Worm (Caenorhabditis elegans) whole organism, late embryonic: ENCODE results near the gene sru-26.

Experiments
- C38D4.7 ChIP-seq: fragments of 200-800 bp; sonication (Bioruptor generic); optimal IDR thresholded peaks from 2 replicates; lab custom pipeline; 2018; ENCODE audit warnings: mild to moderate bottlenecking, missing genetic modification characterization, moderate library complexity, missing compliant biosample characterization
- F13H6.1 ChIP-seq: sonication (generic microtip); optimal IDR thresholded peaks from 2 replicates; lab custom pipeline; 2016; ENCODE audit warnings: missing genetic modification characterization, missing compliant biosample characterization
- Y22D7AL.16 ChIP-seq: sonication (generic microtip); optimal IDR thresholded peaks from 2 replicates; lab custom pipeline; 2016; ENCODE audit warnings: missing genetic modification characterization, missing compliant biosample characterization
- ahr-1 ChIP-seq: sonication (generic microtip); optimal IDR thresholded peaks from 2 replicates; lab custom pipeline; 2016; ENCODE audit warnings: missing genetic modification characterization, missing compliant biosample characterization
- ama-1 ChIP-seq: fragments of 150-350 bp; optimal IDR thresholded peaks from 2 replicates; lab custom pipeline; 2014
- ceh-14 ChIP-seq: sonication (generic microtip); optimal IDR thresholded peaks from 2 replicates; lab custom pipeline; 2016; ENCODE audit warnings: missing genotype, missing genetic modification characterization, missing compliant biosample characterization
- ceh-2 ChIP-seq: sonication (generic microtip); optimal IDR thresholded peaks from 2 replicates; lab custom pipeline; 2016; ENCODE audit warnings: missing genotype, missing genetic modification characterization, missing compliant biosample characterization
- ceh-22 ChIP-seq: sonication (generic microtip); optimal IDR thresholded peaks from 2 replicates; lab custom pipeline; 2017; ENCODE audit warnings: missing biosample characterization, missing genetic modification characterization
- ceh-24 ChIP-seq: sonication (generic microtip); optimal IDR thresholded peaks from 2 replicates; lab custom pipeline; 2016; ENCODE audit warnings: mild to moderate bottlenecking, missing genetic modification characterization, missing compliant biosample characterization
- ceh-31 ChIP-seq: sonication (generic microtip); optimal IDR thresholded peaks from 2 replicates; lab custom pipeline; 2016; ENCODE audit warnings: missing genetic modification characterization, missing compliant biosample characterization
- ceh-6 ChIP-seq: fragments of 200-800 bp; sonication (Bioruptor generic); optimal IDR thresholded peaks from 2 replicates; lab custom pipeline; 2018; ENCODE audit warnings: mild to moderate bottlenecking, missing genetic modification characterization, missing compliant biosample characterization
- ceh-9 ChIP-seq: sonication (generic microtip); optimal IDR thresholded peaks from 2 replicates; lab custom pipeline; 2016; ENCODE audit warnings: mild to moderate bottlenecking, missing genetic modification characterization, inconsistent platforms, missing compliant biosample characterization
- dve-1 ChIP-seq: sonication (generic microtip); optimal IDR thresholded peaks from 2 replicates; lab custom pipeline; 2017; ENCODE audit warnings: antibody characterized with exemption, mild to moderate bottlenecking, missing genetic modification characterization, missing compliant biosample characterization
- elt-4 ChIP-seq: sonication (generic microtip); optimal IDR thresholded peaks from 2 replicates; lab custom pipeline; 2016; ENCODE audit warnings: missing genetic modification characterization, missing compliant biosample characterization
- ets-4 ChIP-seq: sonication (generic microtip); optimal IDR thresholded peaks from 2 replicates; lab custom pipeline; 2016; ENCODE audit warnings: missing genetic modification characterization, missing compliant biosample characterization
- eyg-1 ChIP-seq: sonication (generic microtip); optimal IDR thresholded peaks from 2 replicates; lab custom pipeline; 2016; ENCODE audit warnings: missing genotype, missing genetic modification characterization, missing compliant biosample characterization
- fax-1 ChIP-seq: sonication (generic microtip); optimal IDR thresholded peaks from 2 replicates; lab custom pipeline; 2016; ENCODE audit warnings: missing genotype, missing genetic modification characterization, missing compliant biosample characterization
- fkh-10 ChIP-seq: fragments of 150-350 bp; optimal IDR thresholded peaks from 2 replicates; lab custom pipeline; 2014; ENCODE audit warnings: missing biosample characterization, missing genetic modification reagents, missing genetic modification characterization
- hlh-13 ChIP-seq: fragments of 200-800 bp; sonication (Bioruptor generic); optimal IDR thresholded peaks from 2 replicates; lab custom pipeline; 2018; ENCODE audit warnings: mild to moderate bottlenecking, missing genetic modification characterization, missing compliant biosample characterization
- hlh-6 ChIP-seq: sonication (generic microtip); optimal IDR thresholded peaks from 2 replicates; lab custom pipeline; 2016; ENCODE audit warnings: missing genotype, missing genetic modification characterization, missing compliant biosample characterization
- hlh-8 ChIP-seq: sonication (generic microtip); optimal IDR thresholded peaks from 2 replicates; lab custom pipeline; 2016; ENCODE audit warnings: missing genotype, missing genetic modification characterization, missing compliant biosample characterization
- lim-6 ChIP-seq: sonication (generic microtip); optimal IDR thresholded peaks from 2 replicates; lab custom pipeline; 2016; ENCODE audit warnings: missing genetic modification characterization, missing compliant biosample characterization
- madf-2 ChIP-seq: sonication (generic microtip); optimal IDR thresholded peaks from 2 replicates; lab custom pipeline; 2017; ENCODE audit warnings: missing genetic modification characterization, missing compliant biosample characterization
- mec-3 ChIP-seq: sonication (generic microtip); optimal IDR thresholded peaks from 2 replicates; lab custom pipeline; 2016; ENCODE audit warnings: borderline replicate concordance, missing genetic modification characterization, missing compliant biosample characterization
- nhr-11 ChIP-seq: fragments of 150-350 bp; optimal IDR thresholded peaks from 2 replicates; lab custom pipeline; 2014; ENCODE audit warnings: missing biosample characterization, missing genetic modification characterization
- odd-2 ChIP-seq: sonication (generic microtip); optimal IDR thresholded peaks from 2 replicates; lab custom pipeline; 2017; ENCODE audit warnings: antibody characterized with exemption, mild to moderate bottlenecking, missing genetic modification characterization, missing compliant biosample characterization
- pag-3 ChIP-seq: sonication (generic microtip); optimal IDR thresholded peaks from 2 replicates; lab custom pipeline; 2016; ENCODE audit warnings: missing compliant biosample characterization, missing genetic modification characterization, borderline replicate concordance
- pax-1 ChIP-seq: fragments of 150-350 bp; optimal IDR thresholded peaks from 2 replicates; lab custom pipeline; 2014; ENCODE audit warnings: missing biosample characterization, missing genetic modification characterization
- pha-2 ChIP-seq: sonication (generic microtip); optimal IDR thresholded peaks from 2 replicates; lab custom pipeline; 2017; ENCODE audit warnings: mild to moderate bottlenecking, missing genetic modification characterization, missing compliant biosample characterization
- pha-4 ChIP-seq: fragments of 150-350 bp; optimal IDR thresholded peaks from 2 replicates; lab custom pipeline; 2018; ENCODE audit warnings: missing biosample characterization, missing genetic modification reagents, missing genetic modification characterization
- pqm-1 ChIP-seq: sonication (generic microtip); optimal IDR thresholded peaks from 2 replicates; lab custom pipeline; 2016; ENCODE audit warnings: missing genetic modification characterization, missing compliant biosample characterization
- ref-2 ChIP-seq: sonication (generic microtip); optimal IDR thresholded peaks from 2 replicates; lab custom pipeline; 2016; ENCODE audit warnings: missing genetic modification characterization, missing compliant biosample characterization
- rnt-1 ChIP-seq: sonication (generic microtip); optimal IDR thresholded peaks from 2 replicates; lab custom pipeline; 2016; ENCODE audit warnings: missing genetic modification characterization, missing compliant biosample characterization
- syd-9 ChIP-seq: sonication (generic microtip); optimal IDR thresholded peaks from 2 replicates; lab custom pipeline; 2016; ENCODE audit warnings: mild to moderate bottlenecking, missing genetic modification characterization, moderate library complexity, missing compliant biosample characterization
- tbx-2 ChIP-seq: sonication (generic microtip); optimal IDR thresholded peaks from 2 replicates; lab custom pipeline; 2016; ENCODE audit warnings: missing genetic modification characterization, missing compliant biosample characterization
- tbx-7 ChIP-seq: sonication (generic microtip); optimal IDR thresholded peaks from 2 replicates; lab custom pipeline; 2016; ENCODE audit warnings: missing genotype, missing genetic modification characterization, missing compliant biosample characterization
- ttx-3 ChIP-seq: sonication (generic microtip); optimal IDR thresholded peaks from 2 replicates; lab custom pipeline; 2016; ENCODE audit warnings: missing genetic modification reagents, missing genetic modification characterization, missing compliant biosample characterization
- unc-42 ChIP-seq: sonication (generic microtip); optimal IDR thresholded peaks from 2 replicates; lab custom pipeline; 2016; ENCODE audit warnings: missing genotype, missing genetic modification characterization, missing compliant biosample characterization
- unc-55 ChIP-seq: sonication (generic microtip); optimal IDR thresholded peaks from 2 replicates; lab custom pipeline; 2017; ENCODE audit warnings: missing biosample characterization, missing genetic modification reagents, missing genetic modification characterization
- unc-86 ChIP-seq: sonication (generic microtip); optimal IDR thresholded peaks from 2 replicates; lab custom pipeline; 2016; ENCODE audit warnings: missing genetic modification characterization, missing compliant biosample characterization
- zip-5 ChIP-seq: sonication (generic microtip); optimal IDR thresholded peaks from 2 replicates; lab custom pipeline; 2016; ENCODE audit warnings: missing genetic modification characterization, missing compliant biosample characterization

The sru-26 gene

ce11 chrIV:12531464-12531863, 44.2 kb downstream of the sru-26 start:
- TF ChIP-seq pha-4 (tag; lab: Kevin White, UChicago) (no peak), F13H6.1 (tag; lab: Kevin White, UChicago) (no peak), unc-55 (GFP tag; lab: Kevin White, UChicago) (no peak), C38D4.7 (GFP tag; lab: Kevin White, UChicago) (no peak), rnt-1 (no peak), zip-5 (tag; lab: Kevin White, UChicago) (no peak), pqm-1 (tag; lab: Kevin White, UChicago) (no peak), unc-42 (no peak), lim-6 (tag; lab: Kevin White, UChicago) (no peak), unc-86 (tag; lab: Kevin White, UChicago) (no peak), tbx-2 (tag; lab: Kevin White, UChicago) (no peak), fax-1 (no peak), ttx-3 (tag; lab: Kevin White, UChicago) (no peak), elt-4 (tag; lab: Kevin White, UChicago) (no peak), pha-2 (tag; lab: Kevin White, UChicago) (no peak)

- no peak for TF ChIP-seq unc-42
- TF ChIP-seq madf-2 = no peak
- TF ChIP-seq ceh-9 = no peak
- TF ChIP-seq zip-5 (tag; lab: Kevin White, UChicago) = no peak
- no peak for TF ChIP-seq ets-4 (tag; lab: Kevin White, UChicago)
- no peak for TF ChIP-seq ceh-6 (GFP tag; lab: Kevin White, UChicago)
- TF ChIP-seq Y22D7AL.16 (tag; lab: Kevin White, UChicago) = no peak
- no peak for TF ChIP-seq syd-9 (tag; lab: Kevin White, UChicago)
- TF ChIP-seq hlh-6 (tag; lab: Kevin White, UChicago) = no peak
- TF ChIP-seq hlh-8 (tag; lab: Kevin White, UChicago) = no peak
- TF ChIP-seq nhr-11 (tag; lab: Kevin White, UChicago) = no peak
- no peak for TF ChIP-seq unc-86 (tag; lab: Kevin White, UChicago)
- TF ChIP-seq ceh-31 (tag; lab: Kevin White, UChicago) = no peak
- no peak for TF ChIP-seq eyg-1
- no peak for TF ChIP-seq ceh-22 (tag; lab: Kevin White, UChicago)
- no peak for TF ChIP-seq ref-2 (tag; lab: Kevin White, UChicago)
- no peak for TF ChIP-seq ceh-24 (tag; lab: Kevin White, UChicago)
- no peak for TF ChIP-seq ceh-14 (tag; lab: Kevin White, UChicago)
- TF ChIP-seq pag-3 (tag; lab: Kevin White, UChicago) = no peak
- TF ChIP-seq rnt-1 = no peak
Measured at ce11 chrIV:12536358-12536757, 49.1 kb downstream of the sru-26 start.

ce11 chrIV:12537694-12538093, 50.4 kb downstream of the sru-26 start:
- TF ChIP-seq odd-2 (tag; lab: Kevin White, UChicago) (no peak), C38D4.7 (GFP tag; lab: Kevin White, UChicago) (no peak), ahr-1 (tag; lab: Kevin White, UChicago) (no peak), ttx-3 (tag; lab: Kevin White, UChicago) (no peak), ceh-2 (tag; lab: Kevin White, UChicago) (no peak), hlh-8 (tag; lab: Kevin White, UChicago) (no peak), dve-1 (tag; lab: Kevin White, UChicago) (no peak), ama-1 (lab: Kevin White, UChicago) (no peak), tbx-7 (tag; lab: Kevin White, UChicago) (no peak), hlh-13 (GFP tag; lab: Kevin White, UChicago) (no peak), nhr-11 (tag; lab: Kevin White, UChicago) (no peak), pax-1 (no peak), madf-2 (no peak), mec-3 (tag; lab: Kevin White, UChicago) (no peak), fkh-10 (GFP tag; lab: Kevin White, UChicago) (no peak), unc-55 (GFP tag; lab: Kevin White, UChicago) (no peak), ets-4 (tag; lab: Kevin White, UChicago) (no peak)
